Worm (Caenorhabditis elegans): ENCODE data around the gene F25E5.8.

- TF ChIP-seq unc-98 (GFP tag; IDR thresholded peaks at IDR 0.05) (no peak), mdl-1 (tag; optimal IDR thresholded peaks at IDR 0.05) (no peak), nhr-28 (tag; optimal IDR thresholded peaks at IDR 0.05) (no peak), egl-27 (tag; optimal IDR thresholded peaks at IDR 0.05) (no peak), lin-15B (tag; optimal IDR thresholded peaks at IDR 0.05) (no peak)
Measured at ce11 chrV:7480949-7481348, 45.2 kb downstream of the F25E5.8 start, which contains the start of gene C18B10.6.
